Worm (Caenorhabditis elegans) whole organism, mixed stage, embryonic: ENCODE measurements around the gene ckb-2.

Source experiments
- lin-32 ChIP-seq: fragments of 200-800 bp; sonication (Bioruptor generic); optimal IDR thresholded peaks from 2 replicates; lab custom pipeline; 2018; ENCODE audit warnings: mild to moderate bottlenecking, missing genetic modification characterization, missing compliant biosample characterization
- unc-62 ChIP-seq: fragments of 150-350 bp; optimal IDR thresholded peaks from 2 replicates; lab custom pipeline; 2014; ENCODE audit warnings: missing biosample characterization, missing genetic modification reagents, missing genetic modification characterization

DNA sequence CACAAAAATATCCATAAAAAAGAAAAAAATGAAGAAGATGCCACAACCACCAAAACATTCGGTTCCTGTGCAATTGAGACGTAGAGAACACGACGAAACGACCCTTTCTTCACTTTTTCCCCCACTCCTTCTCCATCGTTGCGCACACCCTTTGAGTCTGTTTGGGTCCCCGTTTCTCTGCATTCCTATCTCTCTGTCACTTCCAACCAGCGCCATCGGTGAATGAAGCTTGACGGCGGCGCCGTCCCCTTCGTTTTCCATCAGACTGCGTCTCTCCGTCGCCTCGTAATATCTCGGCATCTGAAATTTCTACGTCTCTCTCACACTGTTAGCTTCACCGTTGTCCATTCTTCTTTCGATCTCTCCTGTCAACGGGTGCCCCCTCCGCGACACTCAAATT lies 32.1 kb upstream of the ckb-2 start:
- TF ChIP-seq unc-62 (no peak), lin-32 (GFP tag; lab: Kevin White, UChicago) (no peak)
